Worm (Caenorhabditis elegans): ENCODE data around the gene T06A1.1.

DNA sequence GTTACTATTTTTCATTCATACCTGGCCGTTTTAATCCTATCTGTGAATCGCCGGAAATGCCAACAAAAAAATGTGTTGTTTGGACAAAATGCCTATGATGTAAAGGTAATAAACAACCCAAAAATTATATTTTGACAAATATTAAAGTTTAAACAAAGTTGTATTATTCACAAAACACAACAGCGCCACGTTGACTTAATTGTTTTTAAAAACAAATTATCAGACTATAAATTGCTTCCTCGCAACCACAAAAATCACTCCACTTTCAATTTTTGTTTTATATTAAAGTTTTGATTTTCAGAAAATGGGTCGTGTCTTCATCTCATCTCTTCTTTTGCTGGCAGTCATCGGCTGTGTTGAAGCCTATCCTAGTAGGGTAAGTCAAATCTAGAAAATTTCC lies 18.0 kb downstream of the T06A1.1 start, which contains the start of gene Y32G9A.5:
- TF ChIP-seq zag-1 (tag; optimal IDR thresholded peaks at IDR 0.05) (no peak), nhr-28 (tag; optimal IDR thresholded peaks at IDR 0.05) (no peak), set-16 (GFP tag; IDR thresholded peaks at IDR 0.05) (no peak), lin-13 (GFP tag; optimal IDR thresholded peaks at IDR 0.05) (no peak), nhr-11 (tag; optimal IDR thresholded peaks at IDR 0.05) (no peak), mes-2 (tag; optimal IDR thresholded peaks at IDR 0.05; ENCODE audit: poor library complexity, severe bottlenecking) (no peak), fkh-10 (GFP tag; optimal IDR thresholded peaks at IDR 0.05) (no peak), unc-62 (GFP tag; optimal IDR thresholded peaks at IDR 0.05 in 1 of 2) (no peak), unc-62 (tag; optimal IDR thresholded peaks at IDR 0.05) (no peak), snpc-4 (tag; optimal IDR thresholded peaks at IDR 0.05) (no peak), ceh-62 (tag; optimal IDR thresholded peaks at IDR 0.05) (no peak), lin-29 (GFP tag; IDR thresholded peaks at IDR 0.05) (no peak), php-3 (GFP tag; IDR thresholded peaks at IDR 0.05) (no peak), dve-1 (tag; optimal IDR thresholded peaks at IDR 0.05; ENCODE audit: insufficient read depth) (no peak), mxl-3 (GFP tag; optimal IDR thresholded peaks at IDR 0.05) (no peak)
